Worm (Caenorhabditis elegans) whole organism, late embryonic: ENCODE results near the gene F40F11.3.

ENCODE experiments used
- C08G9.2 ChIP-seq: sonication (generic microtip); optimal IDR thresholded peaks from 2 replicates; lab custom pipeline; 2016; ENCODE audit warnings: mild to moderate bottlenecking, missing genetic modification characterization, moderate library complexity, missing compliant biosample characterization
- C38D4.7 ChIP-seq: fragments of 200-800 bp; sonication (Bioruptor generic); optimal IDR thresholded peaks from 2 replicates; lab custom pipeline; 2018; ENCODE audit warnings: mild to moderate bottlenecking, missing genetic modification characterization, moderate library complexity, missing compliant biosample characterization
- F13H6.1 ChIP-seq: sonication (generic microtip); optimal IDR thresholded peaks from 2 replicates; lab custom pipeline; 2016; ENCODE audit warnings: missing genetic modification characterization, missing compliant biosample characterization
- T23F11.4 ChIP-seq: fragments of 200-800 bp; sonication (Bioruptor generic); optimal IDR thresholded peaks from 2 replicates; lab custom pipeline; 2018; ENCODE audit warnings: mild to moderate bottlenecking, missing genetic modification characterization, missing compliant biosample characterization
- Y22D7AL.16 ChIP-seq: sonication (generic microtip); optimal IDR thresholded peaks from 2 replicates; lab custom pipeline; 2016; ENCODE audit warnings: missing genetic modification characterization, missing compliant biosample characterization
- ahr-1 ChIP-seq: sonication (generic microtip); optimal IDR thresholded peaks from 2 replicates; lab custom pipeline; 2016; ENCODE audit warnings: missing genetic modification characterization, missing compliant biosample characterization
- ama-1 ChIP-seq: fragments of 150-350 bp; optimal IDR thresholded peaks from 2 replicates; lab custom pipeline; 2014
- ceh-14 ChIP-seq: sonication (generic microtip); optimal IDR thresholded peaks from 2 replicates; lab custom pipeline; 2016; ENCODE audit warnings: missing genotype, missing genetic modification characterization, missing compliant biosample characterization
- ceh-19 ChIP-seq: fragments of 200-800 bp; sonication (Bioruptor generic); optimal IDR thresholded peaks from 2 replicates; lab custom pipeline; 2018; ENCODE audit warnings: mild to moderate bottlenecking, missing genetic modification characterization, missing compliant biosample characterization
- ceh-2 ChIP-seq: sonication (generic microtip); optimal IDR thresholded peaks from 2 replicates; lab custom pipeline; 2016; ENCODE audit warnings: missing genotype, missing genetic modification characterization, missing compliant biosample characterization
- ceh-22 ChIP-seq: sonication (generic microtip); optimal IDR thresholded peaks from 2 replicates; lab custom pipeline; 2017; ENCODE audit warnings: missing biosample characterization, missing genetic modification characterization
- ceh-24 ChIP-seq: sonication (generic microtip); optimal IDR thresholded peaks from 2 replicates; lab custom pipeline; 2016; ENCODE audit warnings: mild to moderate bottlenecking, missing genetic modification characterization, missing compliant biosample characterization
- ceh-30 ChIP-seq: fragments of 150-350 bp; optimal IDR thresholded peaks from 2 replicates; lab custom pipeline; 2014; ENCODE audit warnings: missing biosample characterization, missing genetic modification characterization
- ceh-31 ChIP-seq: sonication (generic microtip); optimal IDR thresholded peaks from 2 replicates; lab custom pipeline; 2016; ENCODE audit warnings: missing genetic modification characterization, missing compliant biosample characterization
- ceh-34 ChIP-seq: sonication (generic microtip); optimal IDR thresholded peaks from 2 replicates; lab custom pipeline; 2016; ENCODE audit warnings: mild to moderate bottlenecking, missing genetic modification characterization, missing compliant biosample characterization
- ceh-48 ChIP-seq: sonication (generic microtip); optimal IDR thresholded peaks from 2 replicates; lab custom pipeline; 2016; ENCODE audit warnings: missing genetic modification characterization, inconsistent platforms, missing compliant biosample characterization
- ceh-6 ChIP-seq: fragments of 200-800 bp; sonication (Bioruptor generic); optimal IDR thresholded peaks from 2 replicates; lab custom pipeline; 2018; ENCODE audit warnings: mild to moderate bottlenecking, missing genetic modification characterization, missing compliant biosample characterization
- ceh-9 ChIP-seq: sonication (generic microtip); optimal IDR thresholded peaks from 2 replicates; lab custom pipeline; 2016; ENCODE audit warnings: mild to moderate bottlenecking, missing genetic modification characterization, inconsistent platforms, missing compliant biosample characterization
- dmd-4 ChIP-seq: sonication (generic microtip); optimal IDR thresholded peaks from 2 replicates; lab custom pipeline; 2016; ENCODE audit warnings: borderline replicate concordance, missing genetic modification characterization, missing compliant biosample characterization
- elt-2 ChIP-seq: sonication (generic microtip); optimal IDR thresholded peaks from 2 replicates; lab custom pipeline; 2016; ENCODE audit warnings: missing genetic modification reagents, missing genetic modification characterization, missing compliant biosample characterization
- elt-4 ChIP-seq: sonication (generic microtip); optimal IDR thresholded peaks from 2 replicates; lab custom pipeline; 2016; ENCODE audit warnings: missing genetic modification characterization, missing compliant biosample characterization
- ets-4 ChIP-seq: sonication (generic microtip); optimal IDR thresholded peaks from 2 replicates; lab custom pipeline; 2016; ENCODE audit warnings: missing genetic modification characterization, missing compliant biosample characterization
- eyg-1 ChIP-seq: sonication (generic microtip); optimal IDR thresholded peaks from 2 replicates; lab custom pipeline; 2016; ENCODE audit warnings: missing genotype, missing genetic modification characterization, missing compliant biosample characterization
- fax-1 ChIP-seq: sonication (generic microtip); optimal IDR thresholded peaks from 2 replicates; lab custom pipeline; 2016; ENCODE audit warnings: missing genotype, missing genetic modification characterization, missing compliant biosample characterization
- fkh-10 ChIP-seq: fragments of 150-350 bp; optimal IDR thresholded peaks from 2 replicates; lab custom pipeline; 2014; ENCODE audit warnings: missing biosample characterization, missing genetic modification reagents, missing genetic modification characterization
- hlh-15 ChIP-seq: sonication (generic microtip); optimal IDR thresholded peaks from 2 replicates; lab custom pipeline; 2016; ENCODE audit warnings: missing genetic modification characterization, missing compliant biosample characterization
- hlh-30 ChIP-seq: sonication (generic microtip); optimal IDR thresholded peaks from 2 replicates; lab custom pipeline; 2017; ENCODE audit warnings: antibody characterized with exemption, missing genetic modification characterization, missing compliant biosample characterization; ENCODE audit not compliant: insufficient read depth
- hlh-6 ChIP-seq: sonication (generic microtip); optimal IDR thresholded peaks from 2 replicates; lab custom pipeline; 2016; ENCODE audit warnings: missing genotype, missing genetic modification characterization, missing compliant biosample characterization
- hlh-8 ChIP-seq: sonication (generic microtip); optimal IDR thresholded peaks from 2 replicates; lab custom pipeline; 2016; ENCODE audit warnings: missing genotype, missing genetic modification characterization, missing compliant biosample characterization
- lim-6 ChIP-seq: sonication (generic microtip); optimal IDR thresholded peaks from 2 replicates; lab custom pipeline; 2016; ENCODE audit warnings: missing genetic modification characterization, missing compliant biosample characterization
- lin-11 ChIP-seq: fragments of 200-800 bp; sonication (Bioruptor generic); optimal IDR thresholded peaks from 2 replicates; lab custom pipeline; 2018; ENCODE audit warnings: mild to moderate bottlenecking, missing genetic modification characterization, missing compliant biosample characterization
- nfya-1 ChIP-seq: sonication (generic microtip); optimal IDR thresholded peaks from 2 replicates; lab custom pipeline; 2017; ENCODE audit warnings: missing genetic modification characterization, mild to moderate bottlenecking, missing compliant biosample characterization, antibody characterized with exemption, moderate library complexity
- nhr-11 ChIP-seq: fragments of 150-350 bp; optimal IDR thresholded peaks from 2 replicates; lab custom pipeline; 2014; ENCODE audit warnings: missing biosample characterization, missing genetic modification characterization
- odd-2 ChIP-seq: sonication (generic microtip); optimal IDR thresholded peaks from 2 replicates; lab custom pipeline; 2017; ENCODE audit warnings: antibody characterized with exemption, mild to moderate bottlenecking, missing genetic modification characterization, missing compliant biosample characterization
- pat-9 ChIP-seq: fragments of 200-800 bp; sonication (Bioruptor generic); optimal IDR thresholded peaks from 2 replicates; lab custom pipeline; 2018; ENCODE audit warnings: mild to moderate bottlenecking, missing genetic modification characterization, moderate library complexity, missing compliant biosample characterization
- pha-2 ChIP-seq: sonication (generic microtip); optimal IDR thresholded peaks from 2 replicates; lab custom pipeline; 2017; ENCODE audit warnings: mild to moderate bottlenecking, missing genetic modification characterization, missing compliant biosample characterization
- pha-4 ChIP-seq: fragments of 150-350 bp; optimal IDR thresholded peaks from 2 replicates; lab custom pipeline; 2018; ENCODE audit warnings: missing biosample characterization, missing genetic modification reagents, missing genetic modification characterization
- pqm-1 ChIP-seq: sonication (generic microtip); optimal IDR thresholded peaks from 2 replicates; lab custom pipeline; 2016; ENCODE audit warnings: missing genetic modification characterization, missing compliant biosample characterization
- pros-1 ChIP-seq: fragments of 150-350 bp; optimal IDR thresholded peaks from 2 replicates; lab custom pipeline; 2014; ENCODE audit warnings: missing biosample characterization, missing genetic modification reagents, missing genetic modification characterization
- ref-2 ChIP-seq: sonication (generic microtip); optimal IDR thresholded peaks from 2 replicates; lab custom pipeline; 2016; ENCODE audit warnings: missing genetic modification characterization, missing compliant biosample characterization
- rnt-1 ChIP-seq: sonication (generic microtip); optimal IDR thresholded peaks from 2 replicates; lab custom pipeline; 2016; ENCODE audit warnings: missing genetic modification characterization, missing compliant biosample characterization
- sox-2 ChIP-seq: fragments of 200-800 bp; sonication (Bioruptor generic); IDR thresholded peaks from 2 replicates; pipeline ENCODE4 v1.3.6; 2022; ENCODE audit warnings: missing genetic modification reagents, missing genetic modification characterization, missing compliant biosample characterization
- sox-4 ChIP-seq: sonication (generic microtip); optimal IDR thresholded peaks from 2 replicates; lab custom pipeline; 2017; ENCODE audit warnings: mild to moderate bottlenecking, missing genetic modification characterization, inconsistent platforms, missing compliant biosample characterization
- syd-9 ChIP-seq: sonication (generic microtip); optimal IDR thresholded peaks from 2 replicates; lab custom pipeline; 2016; ENCODE audit warnings: mild to moderate bottlenecking, missing genetic modification characterization, moderate library complexity, missing compliant biosample characterization
- tbx-2 ChIP-seq: sonication (generic microtip); optimal IDR thresholded peaks from 2 replicates; lab custom pipeline; 2016; ENCODE audit warnings: missing genetic modification characterization, missing compliant biosample characterization
- tbx-7 ChIP-seq: sonication (generic microtip); optimal IDR thresholded peaks from 2 replicates; lab custom pipeline; 2016; ENCODE audit warnings: missing genotype, missing genetic modification characterization, missing compliant biosample characterization
- unc-3 ChIP-seq, 2 experiments: fragments of 200-800 bp in 1 of 2; sonication (Bioruptor generic) in 1 of 2; sonication (generic microtip) in 1 of 2; conservative IDR thresholded peaks in 1 of 2; optimal IDR thresholded peaks in 1 of 2; 2 replicates each; pipeline versions ENCODE4 v1.3.6 to Lab custom; 2016 to 2022; ENCODE audit warnings: missing compliant biosample characterization in 2 of 2, missing genetic modification characterization in 2 of 2, missing genetic modification reagents in 1 of 2
- unc-42 ChIP-seq: sonication (generic microtip); optimal IDR thresholded peaks from 2 replicates; lab custom pipeline; 2016; ENCODE audit warnings: missing genotype, missing genetic modification characterization, missing compliant biosample characterization
- unc-55 ChIP-seq: sonication (generic microtip); optimal IDR thresholded peaks from 2 replicates; lab custom pipeline; 2017; ENCODE audit warnings: missing biosample characterization, missing genetic modification reagents, missing genetic modification characterization
- zip-5 ChIP-seq: sonication (generic microtip); optimal IDR thresholded peaks from 2 replicates; lab custom pipeline; 2016; ENCODE audit warnings: missing genetic modification characterization, missing compliant biosample characterization
- ztf-16 ChIP-seq: sonication (generic microtip); optimal IDR thresholded peaks from 2 replicates; lab custom pipeline; 2017; ENCODE audit warnings: missing genetic modification characterization, missing compliant biosample characterization

The F40F11.3 gene

DNA sequence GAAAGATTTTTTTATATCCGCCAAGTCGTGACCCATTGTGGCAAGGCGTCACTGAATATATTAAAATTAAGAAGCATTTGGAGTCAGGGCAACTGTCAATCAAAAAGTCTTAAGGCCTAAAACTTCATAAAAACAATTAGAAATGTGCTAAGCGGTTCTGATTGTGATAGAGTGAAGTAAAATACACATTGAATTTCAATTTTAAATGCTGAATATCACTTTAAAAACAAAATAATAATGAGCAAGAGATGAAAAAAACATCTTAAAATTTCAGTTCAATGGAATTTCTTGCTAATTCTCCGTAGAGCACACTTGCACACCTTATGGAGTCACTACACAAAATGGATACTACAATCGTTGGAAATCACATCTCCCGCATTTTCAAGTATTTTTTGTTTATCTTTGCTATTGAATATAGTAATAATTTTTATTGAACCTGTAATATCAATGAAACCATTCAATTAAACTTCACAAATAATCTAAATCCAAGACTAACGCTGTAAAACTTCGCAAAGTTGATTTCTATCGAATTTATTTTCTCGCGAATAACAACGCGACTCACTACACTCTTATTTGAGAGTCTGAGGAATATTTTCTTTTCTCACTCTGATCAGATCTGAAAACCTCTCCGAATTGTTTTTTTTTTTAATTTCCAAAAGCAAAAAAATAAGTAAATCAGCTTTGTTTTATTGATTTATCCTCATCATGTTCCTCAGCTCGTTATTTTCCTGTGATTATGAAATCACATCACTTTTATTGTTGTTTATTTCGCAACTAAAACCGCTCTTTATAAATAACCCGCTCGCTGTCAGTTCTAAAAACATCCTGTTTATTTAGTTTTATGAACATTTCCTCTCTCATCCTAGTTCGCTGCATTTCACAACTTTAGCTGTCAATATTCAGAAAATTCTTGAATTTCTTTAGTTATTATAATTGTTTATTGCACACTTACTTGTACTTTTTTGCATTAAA, 41.9 kb upstream of the F40F11.3 start, which contains the start of gene mars-1:
TSS of gene mars-1 (minus strand) at position 51 of the 972 bp plus-strand sequence.
- TF ChIP-seq hlh-8 (tag; lab: Kevin White, UChicago) (peak; percentile 51), ceh-9 (no peak), ceh-48 (tag; lab: Kevin White, UChicago) (no peak), tbx-2 (tag; lab: Kevin White, UChicago) (peak; percentile 80), Y22D7AL.16 (tag; lab: Kevin White, UChicago) (no peak), hlh-6 (tag; lab: Kevin White, UChicago) (no peak), C38D4.7 (GFP tag; lab: Kevin White, UChicago) (no peak), lin-11 (tag; lab: Kevin White, UChicago) (no peak), lim-6 (tag; lab: Kevin White, UChicago) (peak; percentile 54), ceh-14 (tag; lab: Kevin White, UChicago) (peak; percentile 62), ceh-2 (tag; lab: Kevin White, UChicago) (peak; percentile 82), odd-2 (tag; lab: Kevin White, UChicago) (no peak), T23F11.4 (GFP tag; lab: Kevin White, UChicago) (no peak), C08G9.2 (peak; percentile 85), F13H6.1 (tag; lab: Kevin White, UChicago) (peak; percentile 72), ceh-6 (no peak), pros-1 (tag; lab: Kevin White, UChicago) (no peak), pha-4 (tag; lab: Kevin White, UChicago) (no peak), pha-2 (tag; lab: Kevin White, UChicago) (no peak), ceh-19 (peak; percentile 21), sox-4 (no peak), nhr-11 (no peak), ceh-31 (peak; percentile 94), unc-42 (tag; lab: Kevin White, UChicago) (peak; percentile 60), pqm-1 (peak; percentile 64), ceh-30 (tag; lab: Kevin White, UChicago) (no peak), ama-1 (lab: Kevin White, UChicago) (no peak), tbx-7 (tag; lab: Kevin White, UChicago) (peak; percentile 79), ztf-16 (tag; lab: Kevin White, UChicago) (no peak), eyg-1 (tag; lab: Kevin White, UChicago) (peak; percentile 18), fkh-10 (no peak), hlh-15 (tag; lab: Kevin White, UChicago) (no peak), ref-2 (tag; lab: Kevin White, UChicago) (peak; percentile 37), unc-55 (GFP tag; lab: Kevin White, UChicago) (no peak), zip-5 (tag; lab: Kevin White, UChicago) (peak; percentile 93), pat-9 (tag; lab: Kevin White, UChicago) (no peak), rnt-1 (tag; lab: Kevin White, UChicago) (peak; percentile 49), ceh-22 (no peak), ets-4 (tag; lab: Kevin White, UChicago) (peak; percentile 90), fax-1 (peak; percentile 72), ceh-34 (tag; lab: Kevin White, UChicago) (peak; percentile 76), elt-4 (no peak), sox-2 (GFP tag; lab: Robert Waterston, UW) (no peak), hlh-30 (tag; lab: Kevin White, UChicago) (no peak), dmd-4 (no peak), ahr-1 (tag; lab: Kevin White, UChicago) (peak; percentile 53), nfya-1 (tag; lab: Kevin White, UChicago) (no peak), unc-3 (GFP tag; conservative IDR thresholded peaks at IDR 0.05; lab: Robert Waterston, UW) (no peak), unc-3 (tag; optimal IDR thresholded peaks at IDR 0.05; lab: Kevin White, UChicago) (peak; percentile 60), ceh-24 (tag; lab: Kevin White, UChicago) (no peak), elt-2 (tag; lab: Kevin White, UChicago) (peak; percentile 59), syd-9 (peak; percentile 32)
